Worm (Caenorhabditis elegans) whole organism, midembryonic: ENCODE results near the gene K11H3.2.
A peak's percentile ranks its signal among the peaks of the same experiment; 100 is the strongest.

Experiments used
- T22C8.4 ChIP-seq: fragments of 200-800 bp; sonication (Bioruptor generic); IDR thresholded peaks from 2 replicates; pipeline ENCODE4 v1.3.6; 2022; ENCODE audit warnings: missing genetic modification characterization, missing compliant biosample characterization
- cog-1 ChIP-seq: sonication (generic microtip); optimal IDR thresholded peaks from 2 replicates; lab custom pipeline; 2016; ENCODE audit warnings: missing genetic modification characterization, missing compliant biosample characterization
- flt-1 ChIP-seq: fragments of 200-800 bp; sonication (Bioruptor generic); IDR thresholded peaks from 2 replicates; pipeline ENCODE4 v1.3.6; 2022; ENCODE audit warnings: missing genetic modification characterization, missing compliant biosample characterization
- klf-2 ChIP-seq: fragments of 200-800 bp; sonication (Bioruptor generic); conservative IDR thresholded peaks from 2 replicates; pipeline ENCODE4 v1.3.6; 2022; ENCODE audit warnings: missing genetic modification reagents, missing genetic modification characterization, missing compliant biosample characterization
- med-1 ChIP-seq: sonication (generic microtip); optimal IDR thresholded peaks from 2 replicates; lab custom pipeline; 2017; ENCODE audit warnings: missing genetic modification characterization, mild to moderate bottlenecking, missing compliant biosample characterization, antibody characterized with exemption, missing genetic modification reagents; ENCODE audit not compliant: insufficient read depth
- ref-1 ChIP-seq: fragments of 200-800 bp; sonication (Bioruptor generic); conservative IDR thresholded peaks from 2 replicates; pipeline ENCODE4 v1.3.6; 2022; ENCODE audit warnings: missing genetic modification reagents, missing genetic modification characterization, missing compliant biosample characterization
- tab-1 ChIP-seq: fragments of 200-800 bp; sonication (Bioruptor generic); IDR thresholded peaks from 2 replicates; pipeline ENCODE4 v1.3.6; 2022; ENCODE audit warnings: missing genetic modification characterization, missing compliant biosample characterization
- ztf-23 ChIP-seq: fragments of 200-800 bp; sonication (Bioruptor generic); IDR thresholded peaks from 2 replicates; pipeline ENCODE4 v1.3.6; 2022; ENCODE audit warnings: missing genetic modification reagents, missing genetic modification characterization, missing compliant biosample characterization
- ztf-29 ChIP-seq: fragments of 200-800 bp; sonication (Bioruptor generic); IDR thresholded peaks from 2 replicates; pipeline ENCODE4 v1.3.6; 2022; ENCODE audit warnings: missing genetic modification reagents, missing genetic modification characterization, missing compliant biosample characterization

Gene K11H3.2

ce11 chrIII:9861470-9862342 lies 15.5 kb downstream of the K11H3.2 start:
- TF ChIP-seq ztf-23 = peak; percentile 94
- TF ChIP-seq klf-2 (GFP tag; lab: Robert Waterston, UW) = peak; percentile 91
- TF ChIP-seq flt-1 = peak; percentile 95
- TF ChIP-seq T22C8.4 (GFP tag; lab: Robert Waterston, UW) = peak; percentile 90
- TF ChIP-seq ref-1 (GFP tag; lab: Robert Waterston, UW) = peak; percentile 88
- peak; percentile 96 for TF ChIP-seq tab-1 (GFP tag; lab: Robert Waterston, UW)
- TF ChIP-seq med-1 (GFP tag; lab: Kevin White, UChicago) = peak; percentile 64
- TF ChIP-seq ztf-29 = peak; percentile 93
- peak; percentile 64 for TF ChIP-seq cog-1 (tag; lab: Kevin White, UChicago)

- TF ChIP-seq ztf-29 (no peak), ztf-23 (no peak), med-1 (GFP tag; lab: Kevin White, UChicago) (no peak), T22C8.4 (GFP tag; lab: Robert Waterston, UW) (no peak), flt-1 (no peak), cog-1 (tag; lab: Kevin White, UChicago) (no peak), klf-2 (GFP tag; lab: Robert Waterston, UW) (no peak), ref-1 (GFP tag; lab: Robert Waterston, UW) (no peak), tab-1 (GFP tag; lab: Robert Waterston, UW) (no peak)
These were observed 16.3 kb downstream of the K11H3.2 start for ce11 chrIII:9862469-9862868.

ce11 chrIII:9867352-9867751 lies 21.2 kb downstream of the K11H3.2 start:
- TF ChIP-seq cog-1 (tag; lab: Kevin White, UChicago) (no peak), ztf-23 (no peak), flt-1 (no peak), tab-1 (GFP tag; lab: Robert Waterston, UW) (no peak), T22C8.4 (GFP tag; lab: Robert Waterston, UW) (no peak), ztf-29 (no peak), klf-2 (GFP tag; lab: Robert Waterston, UW) (no peak), med-1 (GFP tag; lab: Kevin White, UChicago) (no peak), ref-1 (GFP tag; lab: Robert Waterston, UW) (no peak)

ce11 chrIII:9867780-9868503 lies 21.7 kb downstream of the K11H3.2 start, which contains the start of gene dhhc-4:
dhhc-4 (minus strand) TSS chrIII:9867792.
- TF ChIP-seq flt-1 (peak; percentile 79), ztf-23 (peak; percentile 77), tab-1 (GFP tag; lab: Robert Waterston, UW) (no peak), T22C8.4 (GFP tag; lab: Robert Waterston, UW) (peak; percentile 34; the same call in 1 of the 2 replicates), klf-2 (GFP tag; lab: Robert Waterston, UW) (0 out of 2 replicates have a peak, but pooled peaks have one; percentile 40), med-1 (GFP tag; lab: Kevin White, UChicago) (no peak)

- TF ChIP-seq T22C8.4 (GFP tag; lab: Robert Waterston, UW) = no peak
- no peak for TF ChIP-seq ref-1 (GFP tag; lab: Robert Waterston, UW)
- no peak for TF ChIP-seq med-1 (GFP tag; lab: Kevin White, UChicago)
- TF ChIP-seq ztf-23 = no peak
- no peak for TF ChIP-seq klf-2 (GFP tag; lab: Robert Waterston, UW)
- no peak for TF ChIP-seq flt-1
- TF ChIP-seq cog-1 (tag; lab: Kevin White, UChicago) = no peak
- TF ChIP-seq tab-1 (GFP tag; lab: Robert Waterston, UW) = no peak
- no peak for TF ChIP-seq ztf-29
These were observed 24.8 kb downstream of the K11H3.2 start, which contains the start of gene ZK757.1 for ce11 chrIII:9871032-9871431. ZK757.1 (minus strand) TSS chrIII:9871132.

ce11 chrIII:9874515-9874914 lies 28.3 kb downstream of the K11H3.2 start:
- TF ChIP-seq ztf-23 (no peak), ref-1 (GFP tag; lab: Robert Waterston, UW) (no peak), med-1 (GFP tag; lab: Kevin White, UChicago) (no peak), flt-1 (no peak), klf-2 (GFP tag; lab: Robert Waterston, UW) (no peak), cog-1 (tag; lab: Kevin White, UChicago) (no peak), tab-1 (GFP tag; lab: Robert Waterston, UW) (no peak), T22C8.4 (GFP tag; lab: Robert Waterston, UW) (no peak), ztf-29 (no peak)

- no peak for TF ChIP-seq ztf-29
- no peak for TF ChIP-seq T22C8.4 (GFP tag; lab: Robert Waterston, UW)
- TF ChIP-seq ztf-23 = no peak
- TF ChIP-seq ref-1 (GFP tag; lab: Robert Waterston, UW) = no peak
- no peak for TF ChIP-seq tab-1 (GFP tag; lab: Robert Waterston, UW)
- no peak for TF ChIP-seq flt-1
These were observed 30.8 kb downstream of the K11H3.2 start, which contains the start of gene ZK757.10 for ce11 chrIII:9876951-9877350. ZK757.10 (plus strand) TSS chrIII:9877251.

- TF ChIP-seq ztf-23 (no peak), flt-1 (no peak), ztf-29 (no peak)
These were observed 32.6 kb downstream of the K11H3.2 start, which contains the start of gene ZK757.2 for ce11 chrIII:9878828-9879227. ZK757.2 (minus strand) TSS chrIII:9878928.

- TF ChIP-seq cog-1 (tag; lab: Kevin White, UChicago) (no peak), T22C8.4 (GFP tag; lab: Robert Waterston, UW) (no peak), tab-1 (GFP tag; lab: Robert Waterston, UW) (no peak), ref-1 (GFP tag; lab: Robert Waterston, UW) (no peak), ztf-23 (no peak), klf-2 (GFP tag; lab: Robert Waterston, UW) (no peak), med-1 (GFP tag; lab: Kevin White, UChicago) (no peak), flt-1 (no peak)
These were observed 39.4 kb downstream of the K11H3.2 start for ce11 chrIII:9885609-9886008.
